Fruit fly (Drosophila melanogaster) whole organism: ENCODE results near the gene Nepl19.

Source experiments
- CG8478 ChIP-seq: fragments of >200 bp; optimal IDR thresholded peaks from 2 replicates; lab custom pipeline; 2018; ENCODE audit warnings: inconsistent platforms
- pan ChIP-seq: fragments of >200 bp; optimal IDR thresholded peaks from 2 replicates; lab custom pipeline; 2017
- psq ChIP-seq: fragments of >200 bp; optimal IDR thresholded peaks from 2 replicates; lab custom pipeline; 2017
- usp ChIP-seq: fragments of >200 bp; optimal IDR thresholded peaks from 2 replicates; lab custom pipeline; 2017; ENCODE audit warnings: missing biosample characterization, missing genetic modification characterization, mixed read lengths

- TF ChIP-seq pan (no peak), CG8478 (no peak), psq (lab: Kevin White, UChicago) (no peak), usp (GFP tag; lab: Kevin White, UChicago) (no peak)
Observed at dm6 chr3R:28850662-28851257, 29.2 kb downstream of the Nepl19 start.
